Worm (Caenorhabditis elegans) whole organism, L1 larva: Measurements from ENCODE around the gene C03H12.1.
A peak's percentile ranks its signal among the peaks of the same experiment; 100 is the strongest.

Experiments used
- C04F5.9 ChIP-seq: sonication (generic microtip); optimal IDR thresholded peaks from 2 replicates; lab custom pipeline; 2016; ENCODE audit warnings: missing genetic modification characterization, missing compliant biosample characterization
- F16B12.6 ChIP-seq: fragments of 150-350 bp; optimal IDR thresholded peaks from 2 replicates; lab custom pipeline; 2014; ENCODE audit warnings: missing biosample characterization, missing genetic modification characterization
- aha-1 ChIP-seq: fragments of 150-350 bp; optimal IDR thresholded peaks from 2 replicates; lab custom pipeline; 2014; ENCODE audit warnings: missing biosample characterization, missing genetic modification characterization
- alr-1 ChIP-seq: fragments of 200-800 bp; sonication (Bioruptor generic); optimal IDR thresholded peaks from 2 replicates; lab custom pipeline; 2018; ENCODE audit warnings: borderline replicate concordance, mild to moderate bottlenecking, missing genetic modification characterization, missing compliant biosample characterization
- ama-1 ChIP-seq: fragments of 150-350 bp; optimal IDR thresholded peaks from 2 replicates; lab custom pipeline; 2014
- blmp-1 ChIP-seq: fragments of 150-350 bp; optimal IDR thresholded peaks from 2 replicates; lab custom pipeline; 2014; ENCODE audit warnings: missing biosample characterization, missing genetic modification characterization
- ceh-82 ChIP-seq, 3 experiments: fragments of 150-350 bp in 1 of 3; sonication (generic microtip) in 2 of 3; optimal IDR thresholded peaks; 2 replicates each; lab custom pipeline; 2014 to 2017; ENCODE audit warnings: missing biosample characterization in 3 of 3, missing genetic modification characterization in 3 of 3
- ceh-90 ChIP-seq: sonication (generic microtip); optimal IDR thresholded peaks from 2 replicates; lab custom pipeline; 2016; ENCODE audit warnings: missing genetic modification characterization, missing compliant biosample characterization
- dpl-1 ChIP-seq, 3 experiments: fragments of 150-350 bp in 2 of 3; sonication (generic microtip) in 1 of 3; optimal IDR thresholded peaks; 2 replicates each; lab custom pipeline; 2014 to 2017; ENCODE audit warnings: missing biosample characterization in 3 of 3, missing genetic modification characterization in 3 of 3, missing genetic modification reagents in 3 of 3
- dsc-1 ChIP-seq: sonication (generic microtip); optimal IDR thresholded peaks from 2 replicates; lab custom pipeline; 2016; ENCODE audit warnings: mild to moderate bottlenecking, missing genetic modification characterization, missing compliant biosample characterization
- efl-1 ChIP-seq, 4 experiments: fragments of 150-350 bp; optimal IDR thresholded peaks in 3 of 4; peaks in 1 of 4; 1 replicate in 1 of 4; 2 replicates in 3 of 4; lab custom pipeline; 2014; ENCODE audit warnings: missing biosample characterization in 2 of 4, missing genetic modification characterization in 2 of 4, missing genetic modification reagents in 2 of 4
- egl-27 ChIP-seq, 2 experiments: fragments of 150-350 bp in 1 of 2; sonication (generic microtip); optimal IDR thresholded peaks; 3 replicates each; lab custom pipeline; 2017 to 2018; ENCODE audit warnings: missing biosample characterization in 2 of 2, missing genetic modification characterization in 2 of 2, missing genetic modification reagents in 2 of 2
- elt-2 ChIP-seq: sonication (generic microtip); optimal IDR thresholded peaks from 2 replicates; lab custom pipeline; 2016; ENCODE audit warnings: missing genetic modification characterization, mild to moderate bottlenecking, inconsistent platforms, missing compliant biosample characterization, missing genetic modification reagents
- fkh-10 ChIP-seq: sonication (generic microtip); optimal IDR thresholded peaks from 2 replicates; lab custom pipeline; 2017; ENCODE audit warnings: missing biosample characterization, missing genetic modification reagents, missing genetic modification characterization
- hlh-17 ChIP-seq: fragments of 200-800 bp; sonication (Bioruptor generic); optimal IDR thresholded peaks from 2 replicates; lab custom pipeline; 2018; ENCODE audit warnings: missing genetic modification characterization, mild to moderate bottlenecking, missing compliant biosample characterization, moderate library complexity, borderline replicate concordance
- hlh-4 ChIP-seq: sonication (generic microtip); optimal IDR thresholded peaks from 2 replicates; lab custom pipeline; 2016; ENCODE audit warnings: mild to moderate bottlenecking, missing genetic modification characterization, missing compliant biosample characterization
- irx-1 ChIP-seq: sonication (generic microtip); optimal IDR thresholded peaks from 2 replicates; lab custom pipeline; 2016; ENCODE audit warnings: missing genetic modification characterization, missing compliant biosample characterization
- jun-1 ChIP-seq: fragments of 150-350 bp; optimal IDR thresholded peaks from 2 replicates; lab custom pipeline; 2014; ENCODE audit warnings: missing biosample characterization, missing genetic modification reagents, missing genetic modification characterization
- lin-13 ChIP-seq: fragments of 150-350 bp; optimal IDR thresholded peaks from 2 replicates; lab custom pipeline; 2014; ENCODE audit warnings: missing biosample characterization, missing genetic modification reagents, missing genetic modification characterization
- lin-14 ChIP-seq: fragments of 200-800 bp; sonication (Bioruptor generic); optimal IDR thresholded peaks from 2 replicates; lab custom pipeline; 2018; ENCODE audit warnings: mild to moderate bottlenecking, missing genetic modification characterization, moderate library complexity, missing compliant biosample characterization
- lin-15B ChIP-seq: fragments of 150-350 bp; sonication (generic microtip); optimal IDR thresholded peaks from 3 replicates; lab custom pipeline; 2014; ENCODE audit warnings: missing biosample characterization, missing genetic modification characterization
- lin-35 ChIP-seq, 2 experiments: fragments of 150-350 bp; optimal IDR thresholded peaks; 2 replicates each; lab custom pipeline; 2014; ENCODE audit warnings: missing biosample characterization in 2 of 2, missing genetic modification characterization in 2 of 2, missing genetic modification reagents in 2 of 2
- mab-9 ChIP-seq: fragments of 200-800 bp; sonication (Bioruptor generic); IDR thresholded peaks from 2 replicates; pipeline ENCODE4 v1.3.6; 2022; ENCODE audit warnings: missing genetic modification reagents, missing genetic modification characterization, missing compliant biosample characterization
- mdl-1 ChIP-seq, 2 experiments: fragments of 150-350 bp; optimal IDR thresholded peaks; 2 replicates each; lab custom pipeline; 2014 to 2017; ENCODE audit warnings: missing biosample characterization in 2 of 2, missing genetic modification characterization in 2 of 2, inconsistent platforms in 1 of 2
- mef-2 ChIP-seq: fragments of 150-350 bp; optimal IDR thresholded peaks from 2 replicates; lab custom pipeline; 2014; ENCODE audit warnings: missing biosample characterization, missing genetic modification characterization
- mep-1 ChIP-seq: fragments of 150-350 bp; optimal IDR thresholded peaks from 2 replicates; lab custom pipeline; 2014; ENCODE audit warnings: missing biosample characterization, missing genetic modification characterization
- nhr-12 ChIP-seq: sonication (generic microtip); optimal IDR thresholded peaks from 2 replicates; lab custom pipeline; 2017; ENCODE audit warnings: missing biosample characterization, missing genetic modification characterization
- nhr-19 ChIP-seq: fragments of 200-800 bp; sonication (Bioruptor generic); conservative IDR thresholded peaks from 2 replicates; pipeline ENCODE4 v1.3.6; 2022; ENCODE audit warnings: missing genetic modification characterization, missing compliant biosample characterization
- nhr-20 ChIP-seq: sonication (generic microtip); optimal IDR thresholded peaks from 2 replicates; lab custom pipeline; 2016; ENCODE audit warnings: mild to moderate bottlenecking, missing genetic modification characterization, missing compliant biosample characterization
- nhr-237 ChIP-seq: fragments of 150-350 bp; optimal IDR thresholded peaks from 2 replicates; lab custom pipeline; 2014; ENCODE audit warnings: missing biosample characterization, missing genetic modification characterization
- nhr-47 ChIP-seq: sonication (generic microtip); optimal IDR thresholded peaks from 2 replicates; lab custom pipeline; 2016; ENCODE audit warnings: mild to moderate bottlenecking, missing genetic modification characterization, moderate library complexity, missing compliant biosample characterization
- nhr-76 ChIP-seq: sonication (generic microtip); optimal IDR thresholded peaks from 2 replicates; lab custom pipeline; 2017; ENCODE audit warnings: missing biosample characterization, missing genetic modification characterization
- nhr-77 ChIP-seq: fragments of 150-350 bp; optimal IDR thresholded peaks from 2 replicates; lab custom pipeline; 2014; ENCODE audit warnings: missing biosample characterization, missing genetic modification characterization
- nhr-85 ChIP-seq: sonication (generic microtip); peaks from one replicate; lab custom pipeline; 2016; ENCODE audit warnings: missing genetic modification characterization, inconsistent platforms, missing compliant biosample characterization
- nhr-90 ChIP-seq: sonication (generic microtip); optimal IDR thresholded peaks from 2 replicates; lab custom pipeline; 2016; ENCODE audit warnings: mild to moderate bottlenecking, missing genetic modification characterization, missing compliant biosample characterization; ENCODE audit not compliant: poor library complexity
- pag-3 ChIP-seq: sonication (generic microtip); optimal IDR thresholded peaks from 2 replicates; lab custom pipeline; 2017; ENCODE audit warnings: missing genetic modification characterization, mild to moderate bottlenecking, missing compliant biosample characterization, antibody characterized with exemption, borderline replicate concordance; ENCODE audit not compliant: insufficient read depth
- pax-3 ChIP-seq: fragments of 200-800 bp; sonication (Bioruptor generic); optimal IDR thresholded peaks from 2 replicates; lab custom pipeline; 2018; ENCODE audit warnings: mild to moderate bottlenecking, missing genetic modification characterization, moderate library complexity, missing compliant biosample characterization
- pqm-1 ChIP-seq: sonication (generic microtip); optimal IDR thresholded peaks from 3 replicates; lab custom pipeline; 2017; ENCODE audit warnings: missing biosample characterization, missing genetic modification characterization
- rnt-1 ChIP-seq: sonication (generic microtip); optimal IDR thresholded peaks from 2 replicates; lab custom pipeline; 2016; ENCODE audit warnings: mild to moderate bottlenecking, missing genetic modification characterization, moderate library complexity, missing compliant biosample characterization
- skn-1 ChIP-seq: fragments of 150-350 bp; optimal IDR thresholded peaks from 2 replicates; lab custom pipeline; 2014; ENCODE audit warnings: missing biosample characterization, missing genetic modification characterization
- snpc-4 ChIP-seq: fragments of 150-350 bp; optimal IDR thresholded peaks from 2 replicates; lab custom pipeline; 2014; ENCODE audit warnings: missing biosample characterization, missing genetic modification characterization
- sox-4 ChIP-seq: sonication (generic microtip); optimal IDR thresholded peaks from 2 replicates; lab custom pipeline; 2016; ENCODE audit warnings: missing genetic modification characterization, missing compliant biosample characterization
- swsn-7 ChIP-seq: sonication (generic microtip); optimal IDR thresholded peaks from 2 replicates; lab custom pipeline; 2016; ENCODE audit warnings: missing genetic modification characterization, missing compliant biosample characterization
- tbx-2 ChIP-seq: sonication (generic microtip); optimal IDR thresholded peaks from 2 replicates; lab custom pipeline; 2016; ENCODE audit warnings: missing genetic modification characterization, missing compliant biosample characterization
- tlp-1 ChIP-seq: fragments of 150-350 bp; optimal IDR thresholded peaks from 2 replicates; lab custom pipeline; 2014; ENCODE audit warnings: missing biosample characterization, missing genetic modification characterization
- unc-130 ChIP-seq: fragments of 150-350 bp; optimal IDR thresholded peaks from 2 replicates; lab custom pipeline; 2017; ENCODE audit warnings: missing biosample characterization, missing genetic modification characterization, inconsistent platforms
- unc-86 ChIP-seq: sonication (generic microtip); optimal IDR thresholded peaks from 2 replicates; lab custom pipeline; 2016; ENCODE audit warnings: missing genetic modification characterization, missing compliant biosample characterization
- vab-15 ChIP-seq: sonication (generic microtip); optimal IDR thresholded peaks from 2 replicates; lab custom pipeline; 2017; ENCODE audit warnings: missing genotype, mild to moderate bottlenecking, missing genetic modification characterization, missing compliant biosample characterization
- xbp-1 ChIP-seq: sonication (generic microtip); optimal IDR thresholded peaks from 2 replicates; lab custom pipeline; 2016; ENCODE audit warnings: missing genetic modification characterization, missing compliant biosample characterization
- zag-1 ChIP-seq: fragments of 150-350 bp; optimal IDR thresholded peaks from 2 replicates; lab custom pipeline; 2014; ENCODE audit warnings: missing biosample characterization, missing genetic modification characterization
- ztf-11 ChIP-seq, 2 experiments: sonication (generic microtip); optimal IDR thresholded peaks; 2 replicates each; lab custom pipeline; 2016 to 2017; ENCODE audit warnings: missing genetic modification characterization in 2 of 2, missing biosample characterization in 1 of 2, missing compliant biosample characterization in 1 of 2

C03H12.1 gene

ce11 chrX:15700220-15700619 is 11.0 kb downstream of the C03H12.1 start (continued):
- TF ChIP-seq pqm-1 (tag; lab: Kevin White, UChicago): no peak
- no peak for TF ChIP-seq aha-1 (tag; lab: Kevin White, UChicago)
- TF ChIP-seq ama-1 (lab: Kevin White, UChicago): no peak
- TF ChIP-seq egl-27 (tag; optimal IDR thresholded peaks at IDR 0.05; lab: Kevin White, UChicago): no peak
- TF ChIP-seq ceh-82 (tag; optimal IDR thresholded peaks at IDR 0.05; lab: Kevin White, UChicago): no peak
- TF ChIP-seq lin-14: peak; percentile 74
- TF ChIP-seq mdl-1 (tag; optimal IDR thresholded peaks at IDR 0.05; lab: Kevin White, UChicago): peak in 1 of 2 experiments; percentile 67
- TF ChIP-seq irx-1 (tag; lab: Kevin White, UChicago): no peak
- TF ChIP-seq dpl-1 (GFP tag; optimal IDR thresholded peaks at IDR 0.05; lab: Kevin White, UChicago): no peak
- no peak for TF ChIP-seq mep-1 (tag; lab: Kevin White, UChicago)
- TF ChIP-seq nhr-90 (tag; lab: Kevin White, UChicago): peak; percentile 43
- TF ChIP-seq efl-1 (optimal IDR thresholded peaks at IDR 0.05; lab: Kevin White, UChicago): no peak
- TF ChIP-seq efl-1 (GFP tag; optimal IDR thresholded peaks at IDR 0.05 in 1 of 2; lab: Kevin White, UChicago): peak in 1 of 2 experiments; percentile 34
- peak; percentile 62 for TF ChIP-seq elt-2 (tag; lab: Kevin White, UChicago)
- TF ChIP-seq nhr-20: peak; percentile 66
- TF ChIP-seq unc-86 (tag; lab: Kevin White, UChicago): no peak
- TF ChIP-seq nhr-85 (tag; lab: Kevin White, UChicago): peak; percentile 91
- no peak for TF ChIP-seq nhr-237
- TF ChIP-seq zag-1 (tag; lab: Kevin White, UChicago): no peak
- TF ChIP-seq nhr-77 (tag; lab: Kevin White, UChicago): no peak
- no peak for TF ChIP-seq swsn-7 (tag; lab: Kevin White, UChicago)
- TF ChIP-seq hlh-17 (GFP tag; lab: Kevin White, UChicago): no peak
- no peak for TF ChIP-seq ztf-11 (tag; optimal IDR thresholded peaks at IDR 0.05; lab: Kevin White, UChicago)
- no peak for TF ChIP-seq nhr-12 (tag; lab: Kevin White, UChicago)
- no peak for TF ChIP-seq lin-13 (GFP tag; lab: Kevin White, UChicago)
- TF ChIP-seq skn-1 (tag; lab: Kevin White, UChicago): no peak
- no peak for TF ChIP-seq C04F5.9
- TF ChIP-seq jun-1 (tag; lab: Kevin White, UChicago): no peak
- TF ChIP-seq lin-15B (tag; lab: Kevin White, UChicago): no peak
- TF ChIP-seq nhr-76 (tag; lab: Kevin White, UChicago): no peak
- TF ChIP-seq tlp-1 (tag; lab: Kevin White, UChicago): no peak
- peak in 1 of 2 experiments; percentile 17 for TF ChIP-seq lin-35 (GFP tag; optimal IDR thresholded peaks at IDR 0.05; lab: Kevin White, UChicago)
- TF ChIP-seq nhr-47 (tag; lab: Kevin White, UChicago): no peak
- no peak for TF ChIP-seq fkh-10 (GFP tag; lab: Kevin White, UChicago)
- no peak for TF ChIP-seq hlh-4 (tag; lab: Kevin White, UChicago)
- no peak for TF ChIP-seq F16B12.6 (tag; lab: Kevin White, UChicago)
- no peak for TF ChIP-seq sox-4 (tag; lab: Kevin White, UChicago)
- TF ChIP-seq snpc-4: no peak
- TF ChIP-seq mef-2: no peak
- no peak for TF ChIP-seq dsc-1 (tag; lab: Kevin White, UChicago)
- TF ChIP-seq blmp-1: peak; percentile 61
- peak; percentile 20 for TF ChIP-seq unc-130 (tag; lab: Kevin White, UChicago)
- TF ChIP-seq tbx-2 (tag; lab: Kevin White, UChicago): peak; percentile 18
- TF ChIP-seq, all 84 proteins: peak for 16

ce11 chrX:15704579-15705110 is 15.4 kb downstream of the C03H12.1 start:
- TF ChIP-seq vab-15 (no peak), alr-1 (tag; lab: Kevin White, UChicago) (no peak), xbp-1 (tag; lab: Kevin White, UChicago) (no peak), pax-3 (tag; lab: Kevin White, UChicago) (no peak), F16B12.6 (tag; lab: Kevin White, UChicago) (no peak), nhr-90 (tag; lab: Kevin White, UChicago) (peak; percentile 65), pag-3 (tag; lab: Kevin White, UChicago) (no peak), efl-1 (optimal IDR thresholded peaks at IDR 0.05; lab: Kevin White, UChicago) (no peak), efl-1 (GFP tag; optimal IDR thresholded peaks at IDR 0.05 in 1 of 2; lab: Kevin White, UChicago) (peak in 1 of 2 experiments; percentile 33), mab-9 (GFP tag; lab: Robert Waterston, UW) (no peak), swsn-7 (tag; lab: Kevin White, UChicago) (no peak), hlh-17 (GFP tag; lab: Kevin White, UChicago) (no peak), ama-1 (lab: Kevin White, UChicago) (no peak), egl-27 (tag; optimal IDR thresholded peaks at IDR 0.05; lab: Kevin White, UChicago) (no peak), ceh-90 (tag; lab: Kevin White, UChicago) (no peak), nhr-19 (GFP tag; lab: Robert Waterston, UW) (peak; percentile 30; the same call in 1 of the 2 replicates), mep-1 (tag; lab: Kevin White, UChicago) (no peak), rnt-1 (tag; lab: Kevin White, UChicago) (no peak), nhr-237 (no peak)
